Fruit fly (Drosophila melanogaster): ENCODE results near the gene CG13457.

The CG13457 gene

dm6 chr3L:15099541-15099940 lies 31.6 kb downstream of the CG13457 start:
- no peak for TF ChIP-seq CG8478 (optimal IDR thresholded peaks at IDR 0.05)
- no peak for TF ChIP-seq CTCF (optimal IDR thresholded peaks at IDR 0.05)

dm6 chr3L:15098659-15099512 lies 32.3 kb downstream of the CG13457 start:
- TF ChIP-seq CG8478 (optimal IDR thresholded peaks at IDR 0.05) (no peak), CTCF (optimal IDR thresholded peaks at IDR 0.05) (no peak)

- TF ChIP-seq CG8478 (optimal IDR thresholded peaks at IDR 0.05), result no peak
- no peak for TF ChIP-seq CTCF (optimal IDR thresholded peaks at IDR 0.05)
Measured at dm6 chr3L:15097878-15098520, 33.2 kb downstream of the CG13457 start, which contains the start of gene Ctps. Ctps (plus strand) TSS chr3L:15097914.

- TF ChIP-seq CG8478 (optimal IDR thresholded peaks at IDR 0.05) (no peak), CTCF (optimal IDR thresholded peaks at IDR 0.05) (no peak)
Measured at dm6 chr3L:15094589-15095288, 36.4 kb downstream of the CG13457 start, which contains the start of the genes sstn, Plp and GlyRS. sstn (minus strand) TSS chr3L:15094719. Plp (minus strand) TSS chr3L:15094724. GlyRS (plus strand) TSS chr3L:15095142.

dm6 chr3L:15093929-15094588 lies 37.1 kb downstream of the CG13457 start:
- no peak for TF ChIP-seq CTCF (optimal IDR thresholded peaks at IDR 0.05)
- TF ChIP-seq CG8478 (optimal IDR thresholded peaks at IDR 0.05), result no peak

- TF ChIP-seq CTCF (optimal IDR thresholded peaks at IDR 0.05), result no peak
- TF ChIP-seq CG8478 (optimal IDR thresholded peaks at IDR 0.05), result no peak
Measured at dm6 chr3L:15089887-15090679, 41.1 kb downstream of the CG13457 start.

dm6 chr3L:15089083-15089704 lies 42.0 kb downstream of the CG13457 start:
- TF ChIP-seq CTCF (optimal IDR thresholded peaks at IDR 0.05) (no peak), CG8478 (optimal IDR thresholded peaks at IDR 0.05) (no peak)

- TF ChIP-seq CTCF (optimal IDR thresholded peaks at IDR 0.05) (no peak), CG8478 (optimal IDR thresholded peaks at IDR 0.05) (no peak)
Measured at dm6 chr3L:15088285-15088684, 42.9 kb downstream of the CG13457 start.

- TF ChIP-seq CTCF (optimal IDR thresholded peaks at IDR 0.05) (no peak), CG8478 (optimal IDR thresholded peaks at IDR 0.05) (no peak)
Measured at dm6 chr3L:15084288-15084687, 46.9 kb downstream of the CG13457 start.

- peak; percentile 7 to 11 for TF ChIP-seq CTCF (optimal IDR thresholded peaks at IDR 0.05)
- no peak for TF ChIP-seq CG8478 (optimal IDR thresholded peaks at IDR 0.05)
Measured at dm6 chr3L:15079278-15079677, 51.9 kb downstream of the CG13457 start.

dm6 chr3L:15078347-15078746 lies 52.8 kb downstream of the CG13457 start, which contains the start of gene Or71a:
Or71a (minus strand) TSS chr3L:15078447.
- TF ChIP-seq CTCF (optimal IDR thresholded peaks at IDR 0.05), result no peak
- no peak for TF ChIP-seq CG8478 (optimal IDR thresholded peaks at IDR 0.05)

Data from S2 (cell line).